Worm (Caenorhabditis elegans): ENCODE results near the gene hnd-1.

ce11 chrX:11675573-11675972 is 8.8 kb upstream of the hnd-1 start:
- no peak for TF ChIP-seq nhr-237 (tag; optimal IDR thresholded peaks at IDR 0.05)
- no peak for TF ChIP-seq nhr-77 (tag; optimal IDR thresholded peaks at IDR 0.05)
- TF ChIP-seq aly-2 (tag; optimal IDR thresholded peaks at IDR 0.05), result no peak
- TF ChIP-seq mbf-1 (tag; optimal IDR thresholded peaks at IDR 0.05), result no peak
- no peak for TF ChIP-seq nhr-6 (tag; optimal IDR thresholded peaks at IDR 0.05)
- TF ChIP-seq ztf-11 (tag; optimal IDR thresholded peaks at IDR 0.05), result no peak
- no peak for TF ChIP-seq unc-55 (GFP tag; optimal IDR thresholded peaks at IDR 0.05)
- no peak for TF ChIP-seq lin-39 (tag; optimal IDR thresholded peaks at IDR 0.05)
